Worm (Caenorhabditis elegans): Measurements from ENCODE around the gene ufl-1.

Gene ufl-1

ce11 chrIV:6984449-6985380, 51.9 kb downstream of the ufl-1 start:
- TF ChIP-seq drap-1 (GFP tag; optimal IDR thresholded peaks at IDR 0.05) (no peak), elt-1 (tag; optimal IDR thresholded peaks at IDR 0.05; ENCODE audit: borderline replicate concordance, insufficient read depth) (peak; percentile 53), sptf-1 (tag; optimal IDR thresholded peaks at IDR 0.05) (peak; percentile 7), pha-4 (tag; optimal IDR thresholded peaks at IDR 0.05) (peak; percentile 40), bed-3 (GFP tag; optimal IDR thresholded peaks at IDR 0.05) (no peak), ceh-43 (GFP tag; optimal IDR thresholded peaks at IDR 0.05) (peak; percentile 51), lin-13 (tag; optimal IDR thresholded peaks at IDR 0.05) (no peak), mls-2 (tag; optimal IDR thresholded peaks at IDR 0.05) (peak; percentile 8), unc-62 (GFP tag; optimal IDR thresholded peaks at IDR 0.05) (peak; percentile 40), blmp-1 (tag; optimal IDR thresholded peaks at IDR 0.05) (no peak), ces-1 (GFP tag; optimal IDR thresholded peaks at IDR 0.05) (peak; percentile 49), ceh-39 (tag; optimal IDR thresholded peaks at IDR 0.05) (no peak), cnd-1 (tag; optimal IDR thresholded peaks at IDR 0.05) (peak; percentile 63), mep-1 (tag; optimal IDR thresholded peaks at IDR 0.05) (no peak), nhr-237 (tag; optimal IDR thresholded peaks at IDR 0.05) (no peak), elt-3 (tag; optimal IDR thresholded peaks at IDR 0.05) (no peak), lsy-2 (tag; optimal IDR thresholded peaks at IDR 0.05) (no peak), sem-2 (GFP tag; optimal IDR thresholded peaks at IDR 0.05) (no peak), lin-32 (GFP tag; optimal IDR thresholded peaks at IDR 0.05) (no peak), nhr-76 (tag; optimal IDR thresholded peaks at IDR 0.05) (no peak), unc-120 (tag; optimal IDR thresholded peaks at IDR 0.05; ENCODE audit: poor library complexity, severe bottlenecking) (no peak), mab-5 (tag; optimal IDR thresholded peaks at IDR 0.05) (no peak), ztf-11 (tag; optimal IDR thresholded peaks at IDR 0.05) (peak; percentile 18), zip-8 (tag; optimal IDR thresholded peaks at IDR 0.05) (no peak), tbx-8 (GFP tag; optimal IDR thresholded peaks at IDR 0.05) (no peak), flh-1 (GFP tag; optimal IDR thresholded peaks at IDR 0.05) (no peak)

Measured in whole organism, mixed stage, embryonic.